Worm (Caenorhabditis elegans): ENCODE results near the gene srh-252.

DNA sequence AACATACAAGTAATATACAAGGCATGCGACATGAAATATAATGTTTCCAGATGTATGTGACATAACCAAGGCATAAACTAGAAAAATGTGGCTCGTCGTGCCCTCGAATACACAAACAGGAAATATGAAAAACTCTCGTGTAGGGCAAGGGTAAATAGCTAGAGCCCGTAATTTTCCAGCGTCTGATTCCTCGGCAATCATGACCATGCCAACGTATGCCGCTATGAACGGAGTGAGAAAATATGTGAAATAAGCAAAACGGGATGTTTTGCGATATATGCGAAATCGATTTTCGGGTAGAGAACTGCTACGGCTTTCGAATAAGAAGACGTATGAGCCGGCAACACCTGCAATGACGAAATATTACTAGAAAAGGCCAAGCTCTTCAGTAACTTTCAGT is 2.2 kb upstream of the srh-252 start, which contains the start of gene scl-25:
- no peak for TF ChIP-seq snpc-4 (tag; optimal IDR thresholded peaks at IDR 0.05)
- TF ChIP-seq mml-1 (tag; optimal IDR thresholded peaks at IDR 0.05): no peak
- TF ChIP-seq pqm-1 (tag; optimal IDR thresholded peaks at IDR 0.05): no peak
- no peak for TF ChIP-seq egl-27 (tag; optimal IDR thresholded peaks at IDR 0.05)
- no peak for TF ChIP-seq fos-1 (tag; optimal IDR thresholded peaks at IDR 0.05)
